Worm (Caenorhabditis elegans) whole organism, L2 larva: ENCODE data around the gene hdl-1.
A peak's percentile ranks its signal among the peaks of the same experiment; 100 is the strongest.

Source experiments
- C34F6.9 ChIP-seq: fragments of 150-350 bp; optimal IDR thresholded peaks from 2 replicates; lab custom pipeline; 2014; ENCODE audit warnings: missing biosample characterization, missing genetic modification characterization
- F13H6.1 ChIP-seq: sonication (generic microtip); optimal IDR thresholded peaks from 2 replicates; lab custom pipeline; 2016; ENCODE audit warnings: missing genetic modification characterization, missing compliant biosample characterization
- alr-1 ChIP-seq: fragments of 150-350 bp; optimal IDR thresholded peaks from 2 replicates; lab custom pipeline; 2014; ENCODE audit warnings: missing biosample characterization, missing genetic modification characterization
- aly-2 ChIP-seq: fragments of 150-350 bp; optimal IDR thresholded peaks from 2 replicates; lab custom pipeline; 2014; ENCODE audit warnings: missing biosample characterization, missing genetic modification characterization
- ama-1 ChIP-seq: fragments of 150-350 bp; optimal IDR thresholded peaks from 2 replicates; lab custom pipeline; 2018; ENCODE audit warnings: inconsistent platforms
- blmp-1 ChIP-seq: sonication (generic microtip); optimal IDR thresholded peaks from 2 replicates; lab custom pipeline; 2017; ENCODE audit warnings: missing genetic modification characterization, mild to moderate bottlenecking, missing compliant biosample characterization, antibody characterized with exemption, moderate library complexity; ENCODE audit not compliant: insufficient read depth
- ceh-16 ChIP-seq: fragments of 150-350 bp; optimal IDR thresholded peaks from 2 replicates; lab custom pipeline; 2014; ENCODE audit warnings: missing biosample characterization, missing genetic modification characterization
- crh-2 ChIP-seq: sonication (generic microtip); optimal IDR thresholded peaks from 2 replicates; lab custom pipeline; 2017; ENCODE audit warnings: missing biosample characterization, missing genetic modification characterization
- egl-27 ChIP-seq: sonication (generic microtip); optimal IDR thresholded peaks from 3 replicates; lab custom pipeline; 2017; ENCODE audit warnings: missing biosample characterization, missing genetic modification reagents, missing genetic modification characterization
- elt-3 ChIP-seq: sonication (generic microtip); optimal IDR thresholded peaks from 2 replicates; lab custom pipeline; 2017; ENCODE audit warnings: missing biosample characterization, missing genetic modification characterization
- fos-1 ChIP-seq: fragments of 150-350 bp; optimal IDR thresholded peaks from 2 replicates; lab custom pipeline; 2014; ENCODE audit warnings: missing biosample characterization, missing genetic modification characterization
- gmeb-1 ChIP-seq: fragments of 150-350 bp; optimal IDR thresholded peaks from 2 replicates; lab custom pipeline; 2014; ENCODE audit warnings: missing biosample characterization, missing genetic modification characterization
- lin-11 ChIP-seq: fragments of 150-350 bp; sonication (generic microtip); optimal IDR thresholded peaks from 2 replicates; lab custom pipeline; 2014; ENCODE audit warnings: missing biosample characterization, missing genetic modification characterization, inconsistent platforms, mixed read lengths
- lsy-2 ChIP-seq, 2 experiments: fragments of 150-350 bp in 1 of 2; sonication (generic microtip) in 1 of 2; optimal IDR thresholded peaks; 2 replicates each; lab custom pipeline; 2014 to 2017; ENCODE audit warnings: missing biosample characterization in 2 of 2, missing genetic modification characterization in 2 of 2
- mbf-1 ChIP-seq: sonication (generic microtip); optimal IDR thresholded peaks from 2 replicates; lab custom pipeline; 2017; ENCODE audit warnings: missing biosample characterization, missing genetic modification characterization
- mdl-1 ChIP-seq, 2 experiments: fragments of 150-350 bp in 1 of 2; sonication (generic microtip) in 1 of 2; optimal IDR thresholded peaks; 2 replicates each; lab custom pipeline; 2017; ENCODE audit warnings: missing biosample characterization in 2 of 2, missing genetic modification characterization in 2 of 2
- nhr-11 ChIP-seq: fragments of 150-350 bp; optimal IDR thresholded peaks from 2 replicates; lab custom pipeline; 2014; ENCODE audit warnings: missing biosample characterization, missing genetic modification characterization
- nhr-12 ChIP-seq: fragments of 150-350 bp; optimal IDR thresholded peaks from 2 replicates; lab custom pipeline; 2014; ENCODE audit warnings: missing biosample characterization, missing genetic modification characterization
- nhr-129 ChIP-seq: fragments of 150-350 bp; optimal IDR thresholded peaks from 2 replicates; lab custom pipeline; 2014; ENCODE audit warnings: missing biosample characterization, missing genetic modification characterization
- nhr-21 ChIP-seq: fragments of 150-350 bp; optimal IDR thresholded peaks from 2 replicates; lab custom pipeline; 2014; ENCODE audit warnings: missing biosample characterization, missing genetic modification characterization
- nhr-23 ChIP-seq: fragments of 150-350 bp; optimal IDR thresholded peaks from 2 replicates; lab custom pipeline; 2014; ENCODE audit warnings: missing biosample characterization, missing genetic modification reagents, missing genetic modification characterization
- nhr-25 ChIP-seq: fragments of 150-350 bp; sonication (generic microtip); optimal IDR thresholded peaks from 3 replicates; lab custom pipeline; 2014; ENCODE audit warnings: missing biosample characterization, missing genetic modification characterization
- nhr-6 ChIP-seq: fragments of 150-350 bp; optimal IDR thresholded peaks from 2 replicates; lab custom pipeline; 2014; ENCODE audit warnings: missing biosample characterization, missing genetic modification characterization
- nhr-77 ChIP-seq: fragments of 150-350 bp; optimal IDR thresholded peaks from 2 replicates; lab custom pipeline; 2014; ENCODE audit warnings: missing biosample characterization, missing genetic modification characterization
- peb-1 ChIP-seq: fragments of 150-350 bp; optimal IDR thresholded peaks from 2 replicates; lab custom pipeline; 2014; ENCODE audit warnings: missing biosample characterization, missing genetic modification characterization
- sem-4 ChIP-seq: fragments of 150-350 bp; optimal IDR thresholded peaks from 2 replicates; lab custom pipeline; 2014; ENCODE audit warnings: missing biosample characterization, missing genetic modification reagents, missing genetic modification characterization
- sma-3 ChIP-seq: sonication (generic microtip); optimal IDR thresholded peaks from 2 replicates; lab custom pipeline; 2016; ENCODE audit warnings: missing genetic modification reagents, missing genetic modification characterization, missing compliant biosample characterization
- sma-9 ChIP-seq, 2 experiments: fragments of 150-350 bp in 1 of 2; sonication (generic microtip) in 1 of 2; optimal IDR thresholded peaks; 2 replicates each; lab custom pipeline; 2014 to 2016; ENCODE audit warnings: missing genetic modification characterization in 2 of 2, mild to moderate bottlenecking in 1 of 2, missing biosample characterization in 1 of 2, missing compliant biosample characterization in 1 of 2, missing genetic modification reagents in 1 of 2, moderate library complexity in 1 of 2
- snpc-4 ChIP-seq: fragments of 150-350 bp; optimal IDR thresholded peaks from 2 replicates; lab custom pipeline; 2014; ENCODE audit warnings: missing biosample characterization, missing genetic modification characterization
- zag-1 ChIP-seq: fragments of 150-350 bp; optimal IDR thresholded peaks from 2 replicates; lab custom pipeline; 2014; ENCODE audit warnings: missing biosample characterization, missing genetic modification characterization
- ztf-1 ChIP-seq: fragments of 200-800 bp; sonication (Bioruptor generic); conservative IDR thresholded peaks from 2 replicates; pipeline ENCODE4 v1.3.6; 2022; ENCODE audit warnings: missing genetic modification characterization, missing compliant biosample characterization
- ztf-4 ChIP-seq: fragments of 150-350 bp; optimal IDR thresholded peaks from 2 replicates; lab custom pipeline; 2014; ENCODE audit warnings: missing biosample characterization, missing genetic modification characterization

Gene hdl-1

ce11 chrIV:11937087-11937486, 12.5 kb downstream of the hdl-1 start, which contains the start of gene slc-5A12:
slc-5A12 (plus strand) TSS chrIV:11937419.
- TF ChIP-seq nhr-23 (tag; lab: Kevin White, UChicago) = no peak
- peak; percentile 59 for TF ChIP-seq blmp-1

ce11 chrIV:11930572-11930971, 19.0 kb downstream of the hdl-1 start, which contains the start of gene nhx-9:
nhx-9 (plus strand) TSS chrIV:11930872.
- TF ChIP-seq elt-3 (no peak), nhr-77 (tag; lab: Kevin White, UChicago) (no peak)

ce11 chrIV:11928388-11928787, 21.2 kb downstream of the hdl-1 start:
- TF ChIP-seq nhr-21 (tag; lab: Kevin White, UChicago) = peak; percentile 26
- TF ChIP-seq ceh-16 = peak; percentile 0
- peak; percentile 34 for TF ChIP-seq C34F6.9 (tag; lab: Kevin White, UChicago)
- peak; percentile 14 for TF ChIP-seq F13H6.1
- no peak for TF ChIP-seq ztf-4 (tag; lab: Kevin White, UChicago)
- TF ChIP-seq zag-1 = no peak
- TF ChIP-seq lin-11 (tag; lab: Kevin White, UChicago) = peak; percentile 33
- TF ChIP-seq sem-4 (tag; lab: Kevin White, UChicago) = peak; percentile 29
- peak; percentile 9 for TF ChIP-seq crh-2
- peak; percentile 42 for TF ChIP-seq gmeb-1 (tag; lab: Kevin White, UChicago)
- TF ChIP-seq nhr-25 (tag; lab: Kevin White, UChicago) = peak; percentile 17
- peak; percentile 49 for TF ChIP-seq nhr-129
- peak; percentile 56 for TF ChIP-seq sma-9 (GFP tag; optimal IDR thresholded peaks at IDR 0.05; lab: Kevin White, UChicago)
- TF ChIP-seq sma-9 (tag; optimal IDR thresholded peaks at IDR 0.05; lab: Kevin White, UChicago) = no peak
- peak; percentile 40 for TF ChIP-seq fos-1
- no peak for TF ChIP-seq ztf-1 (GFP tag; lab: Robert Waterston, UW)
- TF ChIP-seq sma-3 = peak; percentile 77
- TF ChIP-seq nhr-6 = no peak

- TF ChIP-seq alr-1 (no peak), zag-1 (no peak), nhr-12 (no peak), mbf-1 (no peak), ztf-1 (GFP tag; lab: Robert Waterston, UW) (no peak), aly-2 (no peak), snpc-4 (tag; lab: Kevin White, UChicago) (no peak)
Observed at ce11 chrIV:11925346-11926075, 24.1 kb downstream of the hdl-1 start, which contains the start of the genes srlf-33 and srlf-32. srlf-33 (minus strand) TSS chrIV:11925446. srlf-32 (plus strand) TSS chrIV:11926025.

ce11 chrIV:11924092-11924491, 25.5 kb downstream of the hdl-1 start:
- TF ChIP-seq ceh-16 = no peak
- TF ChIP-seq blmp-1 = no peak

- no peak for TF ChIP-seq ztf-4 (tag; lab: Kevin White, UChicago)
- TF ChIP-seq nhr-11 (tag; lab: Kevin White, UChicago) = no peak
- TF ChIP-seq elt-3 = no peak
- TF ChIP-seq egl-27 = no peak
- no peak for TF ChIP-seq ama-1 (lab: Kevin White, UChicago)
- TF ChIP-seq nhr-25 (tag; lab: Kevin White, UChicago) = no peak
- no peak for TF ChIP-seq nhr-21 (tag; lab: Kevin White, UChicago)
- TF ChIP-seq lsy-2 (tag; optimal IDR thresholded peaks at IDR 0.05; lab: Kevin White, UChicago) = no peak
- TF ChIP-seq fos-1 = no peak
- TF ChIP-seq alr-1 = no peak
- no peak for TF ChIP-seq sem-4 (tag; lab: Kevin White, UChicago)
- TF ChIP-seq mdl-1 (tag; optimal IDR thresholded peaks at IDR 0.05; lab: Kevin White, UChicago) = no peak
- TF ChIP-seq snpc-4 (tag; lab: Kevin White, UChicago) = no peak
- TF ChIP-seq peb-1 (tag; lab: Kevin White, UChicago) = no peak
Observed at ce11 chrIV:11923074-11923473, 26.5 kb downstream of the hdl-1 start, which contains the start of gene srlf-31. srlf-31 (minus strand) TSS chrIV:11923174.
